Worm (Caenorhabditis elegans) whole organism, dauer: ENCODE data around the gene M7.8.

Experiments used
- unc-62 ChIP-seq: sonication (generic microtip); optimal IDR thresholded peaks from 2 replicates; lab custom pipeline; 2017; ENCODE audit warnings: missing biosample characterization, missing genetic modification reagents, missing genetic modification characterization

The M7.8 gene

DNA sequence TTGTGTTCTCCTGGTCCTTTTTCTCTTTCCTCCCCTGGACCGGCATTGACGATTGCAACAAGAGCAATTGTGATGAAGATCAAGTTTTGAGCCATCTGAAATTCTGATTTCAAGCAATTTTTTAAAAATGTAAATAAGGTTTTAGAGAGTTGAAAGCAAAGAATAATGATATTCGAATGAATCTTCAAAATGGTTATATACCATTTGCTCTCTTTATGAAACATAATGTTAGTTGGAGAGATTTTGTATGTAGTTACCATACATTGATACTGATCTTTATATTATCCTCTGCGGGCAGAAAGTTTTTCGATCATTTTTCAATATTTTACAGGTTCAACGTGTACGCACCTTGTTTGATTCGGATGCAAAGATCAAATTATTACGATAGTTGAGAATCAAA is 10.8 kb upstream of the M7.8 start, which contains the start of gene srlf-24:
TSS of gene srlf-24 (minus strand) at position 101 of the 400 bp plus-strand sequence.
- no peak for TF ChIP-seq unc-62

DNA sequence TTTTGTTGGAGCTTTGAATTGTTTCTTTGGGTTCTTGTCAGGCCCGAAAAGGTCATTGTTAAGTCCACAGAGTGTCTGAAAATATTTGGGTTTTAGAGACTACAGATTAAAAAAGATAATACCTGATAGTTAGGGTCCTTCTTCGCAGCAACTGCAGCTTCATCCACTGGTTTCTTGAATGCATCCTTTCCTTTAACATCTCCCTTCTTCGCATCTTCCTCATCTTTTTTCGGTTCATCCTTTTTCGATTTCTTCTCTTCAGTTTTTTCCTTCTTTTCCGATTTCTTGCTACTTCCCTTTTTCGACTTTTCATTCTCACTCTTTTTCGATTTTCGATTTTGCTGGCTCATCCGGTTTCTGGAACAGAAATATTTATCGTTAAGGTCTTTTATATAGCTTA is 8.6 kb upstream of the M7.8 start:
- TF ChIP-seq unc-62: no peak

DNA sequence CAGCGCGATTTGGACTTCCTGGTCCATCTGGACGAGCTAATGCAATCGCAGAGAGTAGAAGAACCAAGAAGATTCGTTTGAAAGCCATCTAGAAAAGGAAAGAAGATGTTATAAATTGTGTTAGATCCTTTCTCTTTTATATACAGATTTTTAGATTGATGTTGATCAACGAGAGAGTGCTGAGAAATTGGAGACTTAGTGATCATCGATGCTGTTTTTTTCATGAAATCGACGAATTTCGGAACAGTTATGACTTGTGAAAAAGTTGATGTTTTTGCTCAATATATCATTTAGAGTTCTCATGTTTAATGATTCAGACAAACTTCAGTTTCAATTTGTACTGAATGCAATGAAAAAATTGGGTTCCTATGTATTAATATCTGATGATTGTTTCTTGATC is 7.7 kb upstream of the M7.8 start, which contains the start of gene srlf-17:
TSS of gene srlf-17 (minus strand) at position 101 of the 400 bp plus-strand sequence.
- no peak for TF ChIP-seq unc-62

DNA sequence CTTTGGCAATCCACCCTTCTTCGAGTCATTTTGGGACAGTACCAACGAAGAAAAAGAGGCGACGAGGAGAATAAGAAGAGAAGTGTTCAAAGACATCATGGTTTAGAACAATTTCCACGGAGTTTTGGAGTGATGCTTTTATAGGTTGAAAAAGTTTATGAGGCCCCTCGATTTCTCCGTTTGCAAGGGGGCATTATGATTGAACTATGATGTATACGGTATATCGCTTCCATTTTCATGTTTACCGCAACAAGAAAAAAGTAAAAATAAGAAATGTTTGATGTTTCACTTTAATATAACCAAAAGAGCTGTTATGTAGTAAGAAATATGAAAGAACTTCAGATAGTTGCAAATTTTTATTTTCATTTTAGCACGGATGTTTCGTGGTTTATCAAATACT is 6.5 kb upstream of the M7.8 start, which contains the start of gene srlf-18:
TSS of gene srlf-18 (minus strand) at position 101 of the 400 bp plus-strand sequence.
- no peak for TF ChIP-seq unc-62

DNA sequence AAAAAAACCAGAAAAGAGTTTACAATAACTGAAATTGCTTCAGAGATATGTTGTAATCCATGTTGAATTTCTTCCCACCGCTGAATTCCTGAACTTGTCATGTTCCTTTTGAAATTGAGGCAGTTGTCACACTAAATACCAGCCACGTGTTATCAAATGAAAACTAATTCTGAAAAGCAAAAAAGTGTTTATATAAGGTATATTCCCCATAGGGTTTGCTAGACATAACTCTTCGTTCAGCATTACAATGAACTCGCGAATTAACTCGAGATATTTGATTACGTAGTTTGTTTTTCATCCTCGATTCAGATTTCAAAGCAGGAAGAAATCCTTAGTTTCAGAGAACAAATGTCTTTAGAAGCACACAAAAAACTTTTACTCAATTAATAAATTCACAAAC is 5.4 kb upstream of the M7.8 start, which contains the start of gene str-3:
TSS of gene str-3 (minus strand) at position 101 of the 400 bp plus-strand sequence.
- no peak for TF ChIP-seq unc-62

DNA sequence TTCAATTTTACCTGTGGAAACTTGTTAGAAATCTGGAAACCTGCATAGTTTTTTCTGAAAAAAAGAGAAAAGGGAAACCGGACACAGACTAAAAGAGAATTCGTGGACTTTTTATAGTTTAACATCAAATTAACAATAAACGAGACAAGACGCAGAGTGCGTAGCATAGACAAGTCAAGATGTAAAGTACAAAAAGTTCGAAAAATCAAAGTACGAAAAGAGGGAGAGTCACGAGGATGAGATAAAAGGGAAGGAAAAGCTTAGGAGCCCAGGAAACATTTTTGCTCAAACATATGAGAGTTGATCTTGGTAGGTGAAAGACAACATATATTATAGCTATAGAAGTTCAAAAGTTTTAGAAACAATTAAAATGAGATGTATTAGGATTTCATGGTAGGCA is 2.9 kb upstream of the M7.8 start, which contains the start of gene M7.12:
TSS of gene M7.12 (minus strand) at position 188 of the 400 bp plus-strand sequence.
- TF ChIP-seq unc-62: no peak

DNA sequence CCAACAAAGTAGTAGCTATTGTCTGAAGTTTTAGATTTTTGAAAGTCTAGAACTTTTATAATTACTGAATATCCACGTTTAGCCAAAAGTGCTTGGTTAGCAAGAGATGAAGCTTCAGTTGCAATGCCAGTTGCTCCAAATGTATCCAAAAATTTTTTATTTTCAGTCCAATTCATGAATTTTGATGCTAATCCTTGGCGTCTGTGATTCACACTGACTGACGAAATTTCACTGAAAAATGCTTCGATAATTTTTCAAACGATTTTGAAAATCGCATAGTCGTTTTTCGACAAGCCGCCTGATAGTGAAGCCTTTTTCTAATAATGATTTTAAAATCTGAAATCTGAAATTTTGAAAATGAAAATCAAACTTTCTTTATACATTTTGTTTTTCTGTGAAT is 833 bp downstream of the M7.8 start:
- no peak for TF ChIP-seq unc-62

- no peak for TF ChIP-seq unc-62
Measured at ce11 chrIV:11092502-11093080, 2.3 kb downstream of the M7.8 start, which contains the start of gene bcc-1. TSS of gene bcc-1 (minus strand) at chrIV:11092552.

DNA sequence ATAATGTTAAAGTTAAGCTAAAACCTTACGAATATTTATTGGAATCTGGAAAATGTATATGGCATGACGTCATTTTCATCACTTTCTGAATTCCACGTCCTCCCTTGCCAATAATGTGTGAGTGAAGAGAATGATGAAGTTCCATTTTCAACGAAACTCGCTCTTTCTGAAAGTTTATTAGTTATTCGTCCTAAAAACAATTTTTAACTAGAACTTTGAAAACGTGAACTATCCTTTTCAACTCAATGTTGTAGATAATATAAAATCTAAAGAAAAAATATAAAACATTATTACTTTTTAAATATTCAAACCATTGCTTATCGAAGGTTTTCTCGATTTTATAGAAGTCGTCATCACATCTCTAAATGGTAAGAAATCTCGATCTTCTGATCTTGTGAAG is 5.4 kb downstream of the M7.8 start, which contains the start of gene M7.7:
TSS of gene M7.7 (plus strand) at position 301 of the 400 bp plus-strand sequence.
- no peak for TF ChIP-seq unc-62

DNA sequence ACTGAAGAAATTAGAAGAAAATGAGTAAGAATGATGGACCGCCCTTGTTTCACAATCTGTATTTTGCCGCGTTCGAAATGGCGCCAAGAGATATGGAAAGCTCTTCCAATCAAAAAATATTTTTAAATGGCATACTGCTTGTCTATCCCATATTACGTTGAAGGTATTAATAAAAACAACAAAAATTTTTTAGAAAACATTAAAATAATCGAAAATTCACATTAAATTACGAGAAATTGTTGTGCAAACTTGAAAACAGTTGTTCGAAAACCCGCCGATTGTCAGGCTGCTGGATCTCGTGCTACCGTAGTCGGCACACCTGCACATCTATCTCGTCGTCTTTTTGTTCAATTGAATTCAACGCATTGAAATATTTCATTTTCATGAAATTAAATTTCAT is 11.3 kb downstream of the M7.8 start, which contains the start of gene klc-1:
TSS of gene klc-1 (plus strand) at position 127 of the 400 bp plus-strand sequence.
- no peak for TF ChIP-seq unc-62

ce11 chrIV:11082789-11083235 is 12.1 kb downstream of the M7.8 start:
- TF ChIP-seq unc-62: no peak

- no peak for TF ChIP-seq unc-62
Measured at ce11 chrIV:11082153-11082552, 12.7 kb downstream of the M7.8 start, which contains the start of gene let-70. TSS of gene let-70 (minus strand) at chrIV:11082253.

DNA sequence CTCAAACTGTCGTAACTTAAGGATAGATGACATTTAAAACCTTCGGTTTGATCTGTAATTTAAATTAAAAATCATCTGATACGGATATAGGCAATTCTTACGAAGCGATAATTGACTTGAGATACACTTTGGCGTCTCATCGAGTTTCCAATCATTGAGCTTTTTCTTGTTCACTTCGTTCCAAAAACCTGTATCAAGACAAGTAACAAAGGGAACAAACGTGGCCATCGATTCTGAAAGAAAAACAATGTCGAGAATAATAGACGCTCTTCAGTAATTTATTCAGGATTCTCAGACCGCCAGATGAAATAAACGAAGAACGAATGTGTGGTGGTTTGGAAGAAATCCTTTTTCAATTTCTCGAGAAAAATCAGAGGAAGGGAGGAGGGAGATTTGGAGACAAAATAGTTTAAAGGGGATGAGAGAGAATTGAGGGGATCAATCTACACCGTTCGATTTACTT is 14.0 kb downstream of the M7.8 start, which contains the start of gene atg-7:
TSS of gene atg-7 (minus strand) at position 233 of the 463 bp plus-strand sequence.
- TF ChIP-seq unc-62: no peak

DNA sequence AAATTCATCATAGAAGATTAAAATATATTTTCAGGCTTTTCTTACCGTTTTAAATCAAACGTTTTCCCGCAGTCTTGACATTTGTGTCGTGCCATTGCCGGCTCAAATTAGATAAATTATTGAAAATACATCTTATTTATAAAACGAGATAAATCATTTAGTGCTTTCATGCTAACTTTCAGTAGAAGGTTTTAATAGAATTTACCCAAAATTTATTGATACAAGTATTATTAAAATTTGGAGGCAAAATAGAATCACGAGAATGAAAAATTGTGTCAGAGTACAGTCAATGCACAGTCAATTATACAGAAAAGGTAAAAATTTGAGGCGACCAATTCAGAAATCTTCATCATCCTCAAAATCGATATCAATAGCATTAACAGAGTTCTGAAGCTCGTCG is 16.4 kb downstream of the M7.8 start, which contains the start of gene Y5F2A.4:
TSS of gene Y5F2A.4 (minus strand) at position 101 of the 400 bp plus-strand sequence.
- TF ChIP-seq unc-62: no peak

DNA sequence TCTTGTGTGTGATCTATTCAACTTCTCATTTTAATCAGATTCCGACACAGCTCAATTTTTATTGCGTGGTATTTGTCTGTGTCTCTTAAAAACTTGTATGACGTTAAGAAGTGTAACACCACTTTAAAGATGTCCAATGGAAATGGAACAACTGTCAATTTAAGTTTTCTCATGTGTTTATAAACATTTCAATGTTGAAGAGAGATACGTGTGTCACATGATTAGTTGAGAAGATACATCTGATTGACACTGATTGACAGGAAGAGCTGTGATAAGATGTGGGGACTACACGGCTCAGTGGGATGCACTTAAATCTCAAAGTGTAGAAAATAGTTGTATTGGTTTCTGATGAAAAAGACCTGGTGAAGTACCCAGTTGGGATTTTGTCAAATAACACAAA is 26.6 kb downstream of the M7.8 start:
- TF ChIP-seq unc-62: no peak

DNA sequence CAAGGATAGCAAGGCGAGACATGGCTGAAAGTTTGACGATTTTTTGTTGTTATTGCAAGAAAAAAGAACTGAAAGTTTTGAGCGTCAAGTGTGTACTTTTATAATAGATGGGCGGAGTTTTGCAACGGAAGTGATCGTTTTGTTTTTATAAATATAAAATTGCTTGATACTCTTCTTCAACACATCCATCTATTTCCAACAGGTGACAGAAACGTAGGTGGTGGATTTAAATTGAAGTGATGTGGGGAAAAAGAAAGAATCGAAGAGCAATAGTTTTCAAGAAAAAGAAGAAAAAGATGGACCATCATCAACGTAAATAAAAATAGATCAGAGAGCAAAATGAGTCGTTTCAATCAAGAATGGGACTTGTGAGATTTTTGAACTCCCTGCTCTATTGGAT is 27.9 kb downstream of the M7.8 start, which contains the start of gene ttr-17:
TSS of gene ttr-17 (minus strand) at position 24 of the 400 bp plus-strand sequence.
- no peak for TF ChIP-seq unc-62

ce11 chrIV:11063962-11064361 is 30.9 kb downstream of the M7.8 start, which contains the start of gene ttr-16:
TSS of gene ttr-16 (minus strand) at chrIV:11064137.
- no peak for TF ChIP-seq unc-62
